Fruit fly (Drosophila melanogaster): Measurements from ENCODE around the gene CG33169.
A peak's percentile ranks its signal among the peaks of the same experiment; 100 is the strongest.

Gene CG33169

dm6 chr3L:22851172-22852128, 12.2 kb upstream of the CG33169 start (continued):
- TF ChIP-seq sd (tag; optimal IDR thresholded peaks at IDR 0.05) = no peak

dm6 chr3L:22853412-22853811, 10.3 kb upstream of the CG33169 start, which contains the start of gene CG32462:
CG32462 (minus strand) TSS chr3L:22853512.
- TF ChIP-seq CG10209 (GFP tag; optimal IDR thresholded peaks at IDR 0.05) = no peak
- no peak for TF ChIP-seq Max (GFP tag; optimal IDR thresholded peaks at IDR 0.05)
- no peak for TF ChIP-seq Trl (optimal IDR thresholded peaks at IDR 0.05)
- no peak for TF ChIP-seq Trl (GFP tag; optimal IDR thresholded peaks at IDR 0.05)
- TF ChIP-seq kni (GFP tag; optimal IDR thresholded peaks at IDR 0.05) = no peak
- no peak for TF ChIP-seq CG4424 (GFP tag; optimal IDR thresholded peaks at IDR 0.05)
- no peak for TF ChIP-seq mld (GFP tag; IDR thresholded peaks at IDR 0.05; ENCODE audit: partially characterized antibody)
- TF ChIP-seq CG8290 (GFP tag; optimal IDR thresholded peaks at IDR 0.05) = no peak
- no peak for TF ChIP-seq CG8290 (tag; optimal IDR thresholded peaks at IDR 0.05)
- no peak for TF ChIP-seq CG10321 (GFP tag; IDR thresholded peaks at IDR 0.05)
- TF ChIP-seq Sry-δ (GFP tag; optimal IDR thresholded peaks at IDR 0.05) = no peak
- no peak for TF ChIP-seq Lim3 (GFP tag; IDR thresholded peaks at IDR 0.05)
- no peak for TF ChIP-seq tup (GFP tag; optimal IDR thresholded peaks at IDR 0.05)
- no peak for TF ChIP-seq esg (GFP tag; conservative IDR thresholded peaks at IDR 0.05)
- TF ChIP-seq CG8388 (GFP tag; optimal IDR thresholded peaks at IDR 0.05) = no peak

- TF ChIP-seq CG32772 (GFP tag; IDR thresholded peaks at IDR 0.05) (peak; percentile 12; the same call in 1 of the 2 replicates), Hr3 (GFP tag; optimal IDR thresholded peaks at IDR 0.05) (no peak)
Observed at dm6 chr3L:22856009-22856477, 7.6 kb upstream of the CG33169 start, which contains the start of gene CG32459. CG32459 (minus strand) TSS chr3L:22856059.

dm6 chr3L:22860487-22860886, 3.2 kb upstream of the CG33169 start, which contains the start of gene CG13239:
CG13239 (plus strand) TSS chr3L:22860787.
- TF ChIP-seq ssp (GFP tag; IDR thresholded peaks at IDR 0.05) (no peak), seq (GFP tag; IDR thresholded peaks at IDR 0.05) (no peak), vvl (GFP tag; IDR thresholded peaks at IDR 0.05) (peak; percentile 33; the same call in 1 of the 2 replicates), CG6813 (GFP tag; optimal IDR thresholded peaks at IDR 0.05) (no peak), Dll (GFP tag; IDR thresholded peaks at IDR 0.05; ENCODE audit: partially characterized antibody) (0 out of 4 replicates have a peak, but pooled peaks have one; percentile 14)

dm6 chr3L:22864254-22865060, 793 bp downstream of the CG33169 start, which contains the start of gene CG33170:
CG33170 (plus strand) TSS chr3L:22864600.
- TF ChIP-seq CG8765 (GFP tag; IDR thresholded peaks at IDR 0.05) (no peak), ab (GFP tag; optimal IDR thresholded peaks at IDR 0.05) (no peak), Tbp (GFP tag; optimal IDR thresholded peaks at IDR 0.05) (no peak), stwl (tag; optimal IDR thresholded peaks at IDR 0.05) (peak; percentile 11), ara (GFP tag; IDR thresholded peaks at IDR 0.05) (no peak), ind (GFP tag; optimal IDR thresholded peaks at IDR 0.05) (no peak), CG30431 (GFP tag; optimal IDR thresholded peaks at IDR 0.05) (no peak), btn (GFP tag; optimal IDR thresholded peaks at IDR 0.05) (no peak), trem (tag; optimal IDR thresholded peaks at IDR 0.05) (no peak), CG6791 (GFP tag; IDR thresholded peaks at IDR 0.05; ENCODE audit: partially characterized antibody) (no peak), chinmo (GFP tag; IDR thresholded peaks at IDR 0.05; ENCODE audit: partially characterized antibody) (0 out of 4 replicates have a peak, but pooled peaks have one; percentile 29), CG2678 (tag; optimal IDR thresholded peaks at IDR 0.05) (no peak), CG31224 (GFP tag; IDR thresholded peaks at IDR 0.05) (no peak), ttk (GFP tag; IDR thresholded peaks at IDR 0.05) (no peak), Sin3A (optimal IDR thresholded peaks at IDR 0.05) (no peak), Bteb2 (GFP tag; optimal IDR thresholded peaks at IDR 0.05) (no peak), Ada2b (GFP tag; IDR thresholded peaks at IDR 0.05) (no peak), CG1233 (GFP tag; optimal IDR thresholded peaks at IDR 0.05) (peak; percentile 9), lab (GFP tag; optimal IDR thresholded peaks at IDR 0.05) (no peak)
